Fruit fly (Drosophila melanogaster): Measurements from ENCODE around the gene CG17361.

CG17361 gene

dm6 chr3L:13993742-13994719 lies 3.0 kb upstream of the CG17361 start, which contains the start of gene CtsK1:
TSS of gene CtsK1 (plus strand) at chr3L:13994231.
- peak; percentile 55 for TF ChIP-seq noc (tag; optimal IDR thresholded peaks at IDR 0.05)

dm6 chr3L:13996437-13996836 lies 554 bp upstream of the CG17361 start:
- no peak for TF ChIP-seq noc (tag; optimal IDR thresholded peaks at IDR 0.05)

- no peak for TF ChIP-seq noc (tag; optimal IDR thresholded peaks at IDR 0.05)
Measured at dm6 chr3L:13999204-13999603, 2.2 kb downstream of the CG17361 start, which contains the start of gene CG17359. TSS of gene CG17359 (minus strand) at chr3L:13999251.

dm6 chr3L:14001658-14002523 lies 4.9 kb downstream of the CG17361 start, which contains the start of the genes Nprl3 and upSET:
TSS of gene Nprl3 (minus strand) at chr3L:14001880.
TSS of gene upSET (plus strand) at chr3L:14002127.
- TF ChIP-seq noc (tag; optimal IDR thresholded peaks at IDR 0.05), result peak; percentile 4

dm6 chr3L:14002524-14003135 lies 5.6 kb downstream of the CG17361 start:
- TF ChIP-seq noc (tag; optimal IDR thresholded peaks at IDR 0.05), result no peak

- TF ChIP-seq noc (tag; optimal IDR thresholded peaks at IDR 0.05), result peak; percentile 23
Measured at dm6 chr3L:14003297-14004040, 6.5 kb downstream of the CG17361 start.

dm6 chr3L:14004041-14004407 lies 7.0 kb downstream of the CG17361 start:
- TF ChIP-seq noc (tag; optimal IDR thresholded peaks at IDR 0.05), result no peak

dm6 chr3L:14004963-14005458 lies 8.0 kb downstream of the CG17361 start:
- peak; percentile 96 for TF ChIP-seq noc (tag; optimal IDR thresholded peaks at IDR 0.05)

- no peak for TF ChIP-seq noc (tag; optimal IDR thresholded peaks at IDR 0.05)
Measured at dm6 chr3L:14005627-14006287, 8.8 kb downstream of the CG17361 start.

- no peak for TF ChIP-seq noc (tag; optimal IDR thresholded peaks at IDR 0.05)
Measured at dm6 chr3L:14006704-14007126, 9.7 kb downstream of the CG17361 start.

dm6 chr3L:14025736-14026135 lies 28.7 kb downstream of the CG17361 start:
- TF ChIP-seq noc (tag; optimal IDR thresholded peaks at IDR 0.05), result no peak

- no peak for TF ChIP-seq noc (tag; optimal IDR thresholded peaks at IDR 0.05)
Measured at dm6 chr3L:14027549-14027948, 30.6 kb downstream of the CG17361 start.

dm6 chr3L:14028485-14029384 lies 31.7 kb downstream of the CG17361 start, which contains the start of gene Ptip:
TSS of gene Ptip (minus strand) at chr3L:14029121.
- TF ChIP-seq noc (tag; optimal IDR thresholded peaks at IDR 0.05), result no peak
